Worm (Caenorhabditis elegans) whole organism, young adult: ENCODE results near the gene tdpo-1.

Source experiments
- F52B5.7 ChIP-seq: sonication (generic microtip); optimal IDR thresholded peaks from 2 replicates; lab custom pipeline; 2016; ENCODE audit warnings: mild to moderate bottlenecking, missing genetic modification characterization, missing compliant biosample characterization
- F55B11.4 ChIP-seq: sonication (generic microtip); optimal IDR thresholded peaks from 2 replicates; lab custom pipeline; 2016; ENCODE audit warnings: missing compliant biosample characterization, missing genetic modification characterization, borderline replicate concordance; ENCODE audit not compliant: insufficient read depth
- Y79H2A.3 ChIP-seq: fragments of 200-800 bp; sonication (Bioruptor generic); conservative IDR thresholded peaks from 2 replicates; pipeline ENCODE4 v1.3.6; 2022; ENCODE audit warnings: missing genetic modification reagents, missing genetic modification characterization, missing compliant biosample characterization
- dpl-1 ChIP-seq: fragments of 150-350 bp; optimal IDR thresholded peaks from 2 replicates; lab custom pipeline; 2014; ENCODE audit warnings: missing biosample characterization, missing genetic modification reagents, missing genetic modification characterization
- lin-35 ChIP-seq, 3 experiments: fragments of 150-350 bp in 2 of 3; sonication (generic microtip) in 1 of 3; optimal IDR thresholded peaks; 2 replicates each; lab custom pipeline; 2014 to 2018; ENCODE audit warnings: missing biosample characterization in 3 of 3, missing genetic modification characterization in 3 of 3, missing genetic modification reagents in 3 of 3
- lin-40 ChIP-seq: sonication (generic microtip); optimal IDR thresholded peaks from 2 replicates; lab custom pipeline; 2016; ENCODE audit warnings: missing genetic modification characterization, mild to moderate bottlenecking, missing compliant biosample characterization, missing genotype, missing genetic modification reagents
- lir-1 ChIP-seq: fragments of 200-800 bp; sonication (Bioruptor generic); conservative IDR thresholded peaks from 2 replicates; pipeline ENCODE4 v1.3.6; 2022; ENCODE audit warnings: missing genetic modification reagents, missing genetic modification characterization, missing compliant biosample characterization
- madf-6 ChIP-seq: fragments of 200-800 bp; sonication (Bioruptor generic); IDR thresholded peaks from 2 replicates; pipeline ENCODE4 v1.3.6; 2022; ENCODE audit warnings: missing genetic modification reagents, missing genetic modification characterization, missing compliant biosample characterization
- nfya-1 ChIP-seq: sonication (generic microtip); optimal IDR thresholded peaks from 2 replicates; lab custom pipeline; 2017; ENCODE audit warnings: antibody characterized with exemption, missing compliant biosample characterization, missing genetic modification characterization, borderline replicate concordance; ENCODE audit not compliant: insufficient read depth
- nhr-120 ChIP-seq: fragments of 200-800 bp; sonication (Bioruptor generic); IDR thresholded peaks from 2 replicates; pipeline ENCODE4 v1.3.6; 2022; ENCODE audit warnings: missing genetic modification characterization, missing compliant biosample characterization
- snpc-4 ChIP-seq, 5 experiments: fragments of 150-350 bp in 1 of 5; sonication (generic microtip) in 4 of 5; optimal IDR thresholded peaks; 2 replicates each; lab custom pipeline; 2014 to 2018; ENCODE audit warnings: missing genetic modification characterization in 5 of 5, missing biosample characterization in 3 of 5, antibody characterized with exemption in 2 of 5, mild to moderate bottlenecking in 2 of 5, missing compliant biosample characterization in 2 of 5, missing genotype in 2 of 5, moderate library complexity in 2 of 5, missing genetic modification reagents in 1 of 5

DNA sequence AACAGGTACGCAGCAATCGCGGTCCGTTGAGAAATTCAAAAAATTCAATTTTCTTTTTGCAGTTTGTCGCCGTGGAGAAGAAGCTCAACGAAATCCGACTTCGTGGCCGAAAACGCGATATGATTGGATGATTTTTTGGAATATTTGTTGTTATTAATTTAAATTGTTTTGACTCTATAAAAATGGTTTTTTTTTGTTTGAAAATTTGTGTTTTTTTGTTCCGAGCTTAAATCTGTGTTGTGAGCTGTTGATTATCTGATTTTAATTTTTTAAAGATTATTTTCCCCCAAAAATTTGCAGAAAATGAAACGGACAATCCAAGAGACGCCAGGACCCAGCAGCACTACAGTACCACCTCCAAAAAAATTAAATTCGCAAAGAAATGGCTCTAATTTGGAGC, at the start of gene tdpo-1:
- no peak for TF ChIP-seq dpl-1 (GFP tag; lab: Kevin White, UChicago)
- no peak for TF ChIP-seq lin-40
- no peak for TF ChIP-seq madf-6
- no peak for TF ChIP-seq lin-35 (GFP tag; optimal IDR thresholded peaks at IDR 0.05; lab: Kevin White, UChicago)
- no peak for TF ChIP-seq F55B11.4
- TF ChIP-seq Y79H2A.3 (GFP tag; lab: Robert Waterston, UW) = no peak
- no peak for TF ChIP-seq nhr-120 (GFP tag; lab: Robert Waterston, UW)
- TF ChIP-seq snpc-4 (GFP tag; optimal IDR thresholded peaks at IDR 0.05; lab: Kevin White, UChicago) = no peak
- no peak for TF ChIP-seq snpc-4 (tag; optimal IDR thresholded peaks at IDR 0.05; lab: Kevin White, UChicago)
- TF ChIP-seq F52B5.7 (tag; lab: Kevin White, UChicago) = no peak
- TF ChIP-seq nfya-1 (tag; lab: Kevin White, UChicago) = no peak
- TF ChIP-seq lir-1 (GFP tag; lab: Robert Waterston, UW) = no peak
